Worm (Caenorhabditis elegans): ENCODE data around the gene ZK180.6.

ZK180.6 gene

ce11 chrIV:4477009-4477471, 47.8 kb downstream of the ZK180.6 start, which contains the start of gene M01H9.3:
Gene M01H9.3, minus strand, starts transcription at chrIV:4477059.
- TF ChIP-seq hlh-17 (GFP tag; optimal IDR thresholded peaks at IDR 0.05; ENCODE audit: borderline replicate concordance): no peak
- no peak for TF ChIP-seq ces-1 (GFP tag; optimal IDR thresholded peaks at IDR 0.05)
- peak; percentile 71 for TF ChIP-seq ztf-4 (tag; optimal IDR thresholded peaks at IDR 0.05)
- TF ChIP-seq isw-1 (GFP tag; IDR thresholded peaks at IDR 0.05): peak; percentile 27
- peak; percentile 51 for TF ChIP-seq nhr-47 (tag; optimal IDR thresholded peaks at IDR 0.05)
- peak; percentile 65 for TF ChIP-seq elt-2 (tag; optimal IDR thresholded peaks at IDR 0.05)
- no peak for TF ChIP-seq sox-4 (tag; optimal IDR thresholded peaks at IDR 0.05)
- TF ChIP-seq sptf-1 (tag; optimal IDR thresholded peaks at IDR 0.05): no peak
- peak; percentile 92 for TF ChIP-seq nhr-71 (tag; optimal IDR thresholded peaks at IDR 0.05)
- TF ChIP-seq ets-5 (GFP tag; IDR thresholded peaks at IDR 0.05): no peak
- TF ChIP-seq nhr-19 (GFP tag; conservative IDR thresholded peaks at IDR 0.05): peak; percentile 98
- TF ChIP-seq mdl-1 (tag; optimal IDR thresholded peaks at IDR 0.05): peak in 1 of 2 experiments; percentile 97
- peak; percentile 62 to 80 for TF ChIP-seq lin-35 (GFP tag; optimal IDR thresholded peaks at IDR 0.05)
- TF ChIP-seq mep-1 (tag; optimal IDR thresholded peaks at IDR 0.05): peak; percentile 57
- peak; percentile 67 for TF ChIP-seq swsn-7 (tag; optimal IDR thresholded peaks at IDR 0.05)
- peak; percentile 65 for TF ChIP-seq ama-1 (optimal IDR thresholded peaks at IDR 0.05)
- TF ChIP-seq ztf-11 (tag; optimal IDR thresholded peaks at IDR 0.05): no peak
- no peak for TF ChIP-seq F16B12.6 (tag; optimal IDR thresholded peaks at IDR 0.05)
- TF ChIP-seq dpl-1 (GFP tag; optimal IDR thresholded peaks at IDR 0.05): peak; percentile 33 to 60 (median 53)
- TF ChIP-seq lir-3 (tag; optimal IDR thresholded peaks at IDR 0.05; ENCODE audit: poor library complexity): peak; percentile 78
- peak; percentile 7 for TF ChIP-seq aly-2 (tag; optimal IDR thresholded peaks at IDR 0.05)
- no peak for TF ChIP-seq egl-13 (tag; optimal IDR thresholded peaks at IDR 0.05)
- peak; percentile 48 for TF ChIP-seq lin-39 (tag; optimal IDR thresholded peaks at IDR 0.05)
- peak; percentile 21 for TF ChIP-seq skn-1 (tag; optimal IDR thresholded peaks at IDR 0.05)
- peak; percentile 4 for TF ChIP-seq lin-13 (GFP tag; optimal IDR thresholded peaks at IDR 0.05)
- no peak for TF ChIP-seq zag-1 (tag; optimal IDR thresholded peaks at IDR 0.05)
- no peak for TF ChIP-seq nhr-12 (tag; optimal IDR thresholded peaks at IDR 0.05)
- TF ChIP-seq efl-1 (optimal IDR thresholded peaks at IDR 0.05): peak; percentile 22 to 54
- peak; percentile 26 to 93 for TF ChIP-seq efl-1 (GFP tag; optimal IDR thresholded peaks at IDR 0.05 in 1 of 2)
- TF ChIP-seq pqm-1 (tag; optimal IDR thresholded peaks at IDR 0.05): no peak
- TF ChIP-seq rnt-1 (tag; optimal IDR thresholded peaks at IDR 0.05): peak; percentile 79
- TF ChIP-seq pax-3 (tag; optimal IDR thresholded peaks at IDR 0.05): peak; percentile 16
- peak; percentile 82 for TF ChIP-seq tbx-2 (tag; optimal IDR thresholded peaks at IDR 0.05)
- no peak for TF ChIP-seq nhr-84 (tag; optimal IDR thresholded peaks at IDR 0.05)
- peak; percentile 67 for TF ChIP-seq mef-2 (tag; optimal IDR thresholded peaks at IDR 0.05)
- TF ChIP-seq tlp-1 (tag; optimal IDR thresholded peaks at IDR 0.05): no peak
- no peak for TF ChIP-seq blmp-1 (tag; optimal IDR thresholded peaks at IDR 0.05)
- TF ChIP-seq C34B4.2 (tag; optimal IDR thresholded peaks at IDR 0.05): no peak
- peak; percentile 30 for TF ChIP-seq nhr-90 (tag; optimal IDR thresholded peaks at IDR 0.05; ENCODE audit: poor library complexity)
- no peak for TF ChIP-seq alr-1 (tag; optimal IDR thresholded peaks at IDR 0.05; ENCODE audit: borderline replicate concordance)
- TF ChIP-seq egl-27 (tag; optimal IDR thresholded peaks at IDR 0.05): no peak
- TF ChIP-seq lsy-2 (tag; optimal IDR thresholded peaks at IDR 0.05): peak; percentile 66 to 79
- peak; percentile 30 for TF ChIP-seq jun-1 (tag; optimal IDR thresholded peaks at IDR 0.05)
- no peak for TF ChIP-seq sup-37 (GFP tag; optimal IDR thresholded peaks at IDR 0.05)
- TF ChIP-seq nhr-28 (tag; optimal IDR thresholded peaks at IDR 0.05): no peak
- TF ChIP-seq nhr-85 (tag): peak; percentile 79
- TF ChIP-seq xbp-1 (tag; optimal IDR thresholded peaks at IDR 0.05): peak; percentile 52
- TF ChIP-seq nhr-20 (tag; optimal IDR thresholded peaks at IDR 0.05): peak; percentile 89
- peak; percentile 59 for TF ChIP-seq fkh-8 (tag; optimal IDR thresholded peaks at IDR 0.05)
- no peak for TF ChIP-seq elt-3 (tag; optimal IDR thresholded peaks at IDR 0.05)
- no peak for TF ChIP-seq zip-4 (GFP tag; optimal IDR thresholded peaks at IDR 0.05)
- peak; percentile 8 for TF ChIP-seq fkh-10 (GFP tag; optimal IDR thresholded peaks at IDR 0.05)
- TF ChIP-seq nhr-77 (tag; optimal IDR thresholded peaks at IDR 0.05): no peak

Measured in whole organism, L1 larva.